Worm (Caenorhabditis elegans) whole organism, young adult: Measurements from ENCODE around the gene ckc-1.

Experiments used
- B0035.1 ChIP-seq: sonication (generic microtip); optimal IDR thresholded peaks from 2 replicates; lab custom pipeline; 2016; ENCODE audit warnings: missing genetic modification characterization, mild to moderate bottlenecking, missing compliant biosample characterization, missing genotype, missing genetic modification reagents
- F39B2.1 ChIP-seq: fragments of 200-800 bp; sonication (Bioruptor generic); IDR thresholded peaks from 2 replicates; pipeline ENCODE4 v1.3.6; 2022; ENCODE audit warnings: missing genetic modification reagents, missing genetic modification characterization, missing compliant biosample characterization
- aptf-3 ChIP-seq: fragments of 200-800 bp; sonication (Bioruptor generic); IDR thresholded peaks from 2 replicates; pipeline ENCODE4 v1.3.6; 2022; ENCODE audit warnings: missing genetic modification characterization, missing compliant biosample characterization
- atf-7 ChIP-seq: sonication (generic microtip); optimal IDR thresholded peaks from 2 replicates; lab custom pipeline; 2017; ENCODE audit warnings: mild to moderate bottlenecking, missing genetic modification characterization, missing compliant biosample characterization
- athp-1 ChIP-seq: sonication (generic microtip); optimal IDR thresholded peaks from 2 replicates; lab custom pipeline; 2017; ENCODE audit warnings: mild to moderate bottlenecking, missing genetic modification characterization, missing compliant biosample characterization
- attf-5 ChIP-seq: fragments of 200-800 bp; sonication (Bioruptor generic); optimal IDR thresholded peaks from 2 replicates; lab custom pipeline; 2018; ENCODE audit warnings: mild to moderate bottlenecking, missing genetic modification characterization, missing compliant biosample characterization
- attf-6 ChIP-seq: fragments of 200-800 bp; sonication (Bioruptor generic); IDR thresholded peaks from 2 replicates; pipeline ENCODE4 v1.3.6; 2022; ENCODE audit warnings: missing genetic modification reagents, missing genetic modification characterization, missing compliant biosample characterization
- cebp-1 ChIP-seq, 2 experiments: fragments of 200-800 bp in 1 of 2; sonication (Bioruptor generic) in 1 of 2; sonication (generic microtip) in 1 of 2; IDR thresholded peaks in 1 of 2; optimal IDR thresholded peaks in 1 of 2; 2 replicates each; pipeline versions ENCODE4 v1.3.6 to Lab custom; 2017 to 2022; ENCODE audit warnings: missing compliant biosample characterization in 2 of 2, missing genetic modification characterization in 2 of 2, mild to moderate bottlenecking in 1 of 2, missing genetic modification reagents in 1 of 2, moderate library complexity in 1 of 2
- ceh-27 ChIP-seq: fragments of 200-800 bp; sonication (Bioruptor generic); optimal IDR thresholded peaks from 2 replicates; lab custom pipeline; 2018; ENCODE audit warnings: mild to moderate bottlenecking, missing genetic modification characterization, moderate library complexity, missing compliant biosample characterization
- ceh-40 ChIP-seq: fragments of 200-800 bp; sonication (Bioruptor generic); IDR thresholded peaks from 2 replicates; pipeline ENCODE4 v1.3.6; 2022; ENCODE audit warnings: missing genetic modification characterization, missing compliant biosample characterization
- ceh-91 ChIP-seq: fragments of 200-800 bp; sonication (Bioruptor generic); IDR thresholded peaks from 2 replicates; pipeline ENCODE4 v1.3.6; 2022; ENCODE audit warnings: missing genetic modification reagents, missing genetic modification characterization, missing compliant biosample characterization
- egl-18 ChIP-seq: fragments of 200-800 bp; sonication (Bioruptor generic); IDR thresholded peaks from 2 replicates; pipeline ENCODE4 v1.3.6; 2022; ENCODE audit warnings: missing genetic modification reagents, missing genetic modification characterization, missing compliant biosample characterization
- egl-44 ChIP-seq: fragments of 200-800 bp; sonication (Bioruptor generic); IDR thresholded peaks from 2 replicates; pipeline ENCODE4 v1.3.6; 2022; ENCODE audit warnings: missing genetic modification reagents, missing genetic modification characterization, missing compliant biosample characterization
- ekl-4 ChIP-seq: fragments of 200-800 bp; sonication (Bioruptor generic); IDR thresholded peaks from 2 replicates; pipeline ENCODE4 v1.3.6; 2022; ENCODE audit warnings: missing genetic modification reagents, missing genetic modification characterization, missing compliant biosample characterization
- hlh-26 ChIP-seq: fragments of 200-800 bp; sonication (Bioruptor generic); conservative IDR thresholded peaks from 2 replicates; pipeline ENCODE4 v1.3.6; 2022; ENCODE audit warnings: missing genetic modification reagents, missing genetic modification characterization, missing compliant biosample characterization
- hmg-1.2 ChIP-seq: fragments of 200-800 bp; sonication (Bioruptor generic); IDR thresholded peaks from 2 replicates; pipeline ENCODE4 v1.3.6; 2022; ENCODE audit warnings: missing genetic modification reagents, missing genetic modification characterization, missing compliant biosample characterization
- let-526 ChIP-seq: fragments of 200-800 bp; sonication (Bioruptor generic); IDR thresholded peaks from 2 replicates; pipeline ENCODE4 v1.3.6; 2022; ENCODE audit warnings: missing genetic modification reagents, missing genetic modification characterization, missing compliant biosample characterization
- lin-26 ChIP-seq: fragments of 200-800 bp; sonication (Bioruptor generic); IDR thresholded peaks from 2 replicates; pipeline ENCODE4 v1.3.6; 2022; ENCODE audit warnings: missing genetic modification reagents, missing genetic modification characterization, missing compliant biosample characterization
- lin-35 ChIP-seq, 3 experiments: fragments of 150-350 bp in 2 of 3; sonication (generic microtip) in 1 of 3; optimal IDR thresholded peaks; 2 replicates each; lab custom pipeline; 2014 to 2018; ENCODE audit warnings: missing biosample characterization in 3 of 3, missing genetic modification characterization in 3 of 3, missing genetic modification reagents in 3 of 3
- lin-40 ChIP-seq: sonication (generic microtip); optimal IDR thresholded peaks from 2 replicates; lab custom pipeline; 2016; ENCODE audit warnings: missing genetic modification characterization, mild to moderate bottlenecking, missing compliant biosample characterization, missing genotype, missing genetic modification reagents
- lin-54 ChIP-seq: fragments of 200-800 bp; sonication (Bioruptor generic); optimal IDR thresholded peaks from 2 replicates; lab custom pipeline; 2018; ENCODE audit warnings: mild to moderate bottlenecking, missing genetic modification characterization, missing compliant biosample characterization
- madf-8 ChIP-seq: fragments of 200-800 bp; sonication (Bioruptor generic); conservative IDR thresholded peaks from 2 replicates; pipeline ENCODE4 v1.3.6; 2022; ENCODE audit warnings: missing genetic modification reagents, missing genetic modification characterization, missing compliant biosample characterization
- mxl-1 ChIP-seq: sonication (generic microtip); optimal IDR thresholded peaks from 2 replicates; lab custom pipeline; 2016; ENCODE audit warnings: missing genetic modification characterization, missing compliant biosample characterization
- nfyb-1 ChIP-seq: fragments of 200-800 bp; sonication (Bioruptor generic); IDR thresholded peaks from 2 replicates; pipeline ENCODE4 v1.3.6; 2022; ENCODE audit warnings: missing genetic modification reagents, missing genetic modification characterization, missing compliant biosample characterization
- nhr-80 ChIP-seq: sonication (generic microtip); optimal IDR thresholded peaks from 2 replicates; lab custom pipeline; 2016; ENCODE audit warnings: missing genetic modification characterization, missing compliant biosample characterization
- pha-4 ChIP-seq: fragments of 150-350 bp; sonication (generic microtip); optimal IDR thresholded peaks from 2 replicates; lab custom pipeline; 2014; ENCODE audit warnings: missing biosample characterization, missing genetic modification reagents, missing genetic modification characterization
- repo-1 ChIP-seq: sonication (generic microtip); optimal IDR thresholded peaks from 2 replicates; lab custom pipeline; 2017; ENCODE audit warnings: mild to moderate bottlenecking, missing genetic modification characterization, missing compliant biosample characterization
- sdz-38 ChIP-seq: sonication (generic microtip); optimal IDR thresholded peaks from 2 replicates; lab custom pipeline; 2016; ENCODE audit warnings: missing genotype, missing genetic modification characterization, missing compliant biosample characterization
- snpc-1.1 ChIP-seq: sonication (generic microtip); optimal IDR thresholded peaks from 2 replicates; lab custom pipeline; 2017; ENCODE audit warnings: missing genetic modification characterization, mild to moderate bottlenecking, missing compliant biosample characterization, antibody characterized with exemption, moderate library complexity, missing genotype, missing genetic modification reagents; ENCODE audit not compliant: insufficient read depth
- snpc-4 ChIP-seq, 5 experiments: fragments of 150-350 bp in 1 of 5; sonication (generic microtip) in 4 of 5; optimal IDR thresholded peaks; 2 replicates each; lab custom pipeline; 2014 to 2018; ENCODE audit warnings: missing genetic modification characterization in 5 of 5, missing biosample characterization in 3 of 5, antibody characterized with exemption in 2 of 5, mild to moderate bottlenecking in 2 of 5, missing compliant biosample characterization in 2 of 5, missing genotype in 2 of 5, moderate library complexity in 2 of 5, missing genetic modification reagents in 1 of 5
- somi-1 ChIP-seq: fragments of 200-800 bp; sonication (Bioruptor generic); optimal IDR thresholded peaks from 2 replicates; lab custom pipeline; 2018; ENCODE audit warnings: mild to moderate bottlenecking, missing genetic modification characterization, missing compliant biosample characterization
- sptf-2 ChIP-seq: fragments of 200-800 bp; sonication (Bioruptor generic); optimal IDR thresholded peaks from 2 replicates; lab custom pipeline; 2018; ENCODE audit warnings: mild to moderate bottlenecking, missing genetic modification characterization, missing compliant biosample characterization
- tbp1 ChIP-seq: fragments of 200-800 bp; sonication (Bioruptor generic); optimal IDR thresholded peaks from 2 replicates; lab custom pipeline; 2018; ENCODE audit warnings: mild to moderate bottlenecking, missing genetic modification characterization, missing compliant biosample characterization
- tlf-1 ChIP-seq: fragments of 200-800 bp; sonication (Bioruptor generic); optimal IDR thresholded peaks from 2 replicates; lab custom pipeline; 2018; ENCODE audit warnings: mild to moderate bottlenecking, missing genetic modification characterization, missing compliant biosample characterization
- unc-62 ChIP-seq: fragments of 150-350 bp; optimal IDR thresholded peaks from 2 replicates; lab custom pipeline; 2014; ENCODE audit warnings: missing biosample characterization, missing genetic modification reagents, missing genetic modification characterization
- xnd-1 ChIP-seq: sonication (generic microtip); optimal IDR thresholded peaks from 2 replicates; lab custom pipeline; 2016; ENCODE audit warnings: missing genotype, missing genetic modification reagents, missing genetic modification characterization, missing compliant biosample characterization
- zfh-2 ChIP-seq: fragments of 200-800 bp; sonication (Bioruptor generic); conservative IDR thresholded peaks from 2 replicates; pipeline ENCODE4 v1.3.6; 2022; ENCODE audit warnings: missing genetic modification reagents, missing genetic modification characterization, missing compliant biosample characterization
- ztf-18 ChIP-seq: sonication (generic microtip); optimal IDR thresholded peaks from 2 replicates; lab custom pipeline; 2016; ENCODE audit warnings: missing genotype, mild to moderate bottlenecking, missing genetic modification characterization, missing compliant biosample characterization

ckc-1 gene

ce11 chrX:3605727-3606126 is 29.3 kb downstream of the ckc-1 start, which contains the start of gene C18B2.4 (continued):
- TF ChIP-seq zfh-2 (GFP tag; lab: Robert Waterston, UW), result peak; percentile 90
- TF ChIP-seq athp-1 (tag; lab: Kevin White, UChicago), result no peak
- TF ChIP-seq madf-8 (GFP tag; lab: Robert Waterston, UW), result no peak
- TF ChIP-seq lin-35 (GFP tag; optimal IDR thresholded peaks at IDR 0.05; lab: Kevin White, UChicago), result peak in 1 of 3 experiments; percentile 52
- TF ChIP-seq sptf-2 (GFP tag; lab: Kevin White, UChicago), result peak; percentile 30
- TF ChIP-seq snpc-1.1, result no peak
- no peak for TF ChIP-seq let-526 (GFP tag; lab: Robert Waterston, UW)
- TF ChIP-seq lin-40 (tag; lab: Kevin White, UChicago), result peak; percentile 44
- no peak for TF ChIP-seq somi-1 (GFP tag; lab: Kevin White, UChicago)
- no peak for TF ChIP-seq hlh-26 (GFP tag; lab: Robert Waterston, UW)
- TF ChIP-seq cebp-1 (GFP tag; IDR thresholded peaks at IDR 0.05; lab: Robert Waterston, UW), result peak; percentile 97
- peak; percentile 99 for TF ChIP-seq cebp-1 (tag; optimal IDR thresholded peaks at IDR 0.05; lab: Kevin White, UChicago)
- TF ChIP-seq ceh-27 (GFP tag; lab: Kevin White, UChicago), result peak; percentile 64
- TF ChIP-seq nhr-80 (tag; lab: Kevin White, UChicago), result peak; percentile 96
- peak; percentile 21 for TF ChIP-seq snpc-4 (GFP tag; optimal IDR thresholded peaks at IDR 0.05; lab: Kevin White, UChicago)
- peak in 2 of 4 experiments; percentile 23 to 65 for TF ChIP-seq snpc-4 (tag; optimal IDR thresholded peaks at IDR 0.05; lab: Kevin White, UChicago)
- TF ChIP-seq lin-54 (GFP tag; lab: Kevin White, UChicago), result peak; percentile 27
- TF ChIP-seq ztf-18 (tag; lab: Kevin White, UChicago), result peak; percentile 8
- peak; percentile 74 for TF ChIP-seq hmg-1.2 (GFP tag; lab: Robert Waterston, UW)
- TF ChIP-seq atf-7 (tag; lab: Kevin White, UChicago), result peak; percentile 44
- TF ChIP-seq tlf-1 (GFP tag; lab: Kevin White, UChicago), result peak; percentile 20
- TF ChIP-seq nfyb-1, result peak; percentile 57; the same call in 1 of the 2 replicates
- peak; percentile 42 for TF ChIP-seq tbp1
- peak; percentile 94 for TF ChIP-seq attf-5 (GFP tag; lab: Kevin White, UChicago)
- TF ChIP-seq lin-26 (GFP tag; lab: Robert Waterston, UW), result 0 out of 2 replicates have a peak, but pooled peaks have one; percentile 34
- TF ChIP-seq unc-62, result peak; percentile 80

ce11 chrX:3610442-3610841 is 34.0 kb downstream of the ckc-1 start:
- TF ChIP-seq attf-5 (GFP tag; lab: Kevin White, UChicago) (no peak), ceh-91 (no peak), attf-6 (GFP tag; lab: Robert Waterston, UW) (no peak), tbp1 (no peak), egl-44 (no peak), mxl-1 (tag; lab: Kevin White, UChicago) (no peak), xnd-1 (tag; lab: Kevin White, UChicago) (no peak), F39B2.1 (GFP tag; lab: Robert Waterston, UW) (no peak), hmg-1.2 (GFP tag; lab: Robert Waterston, UW) (no peak), egl-18 (GFP tag; lab: Robert Waterston, UW) (no peak), B0035.1 (tag; lab: Kevin White, UChicago) (no peak), pha-4 (no peak), sdz-38 (tag; lab: Kevin White, UChicago) (no peak), repo-1 (tag; lab: Kevin White, UChicago) (no peak), madf-8 (GFP tag; lab: Robert Waterston, UW) (no peak), ceh-40 (GFP tag; lab: Robert Waterston, UW) (no peak), ztf-18 (tag; lab: Kevin White, UChicago) (no peak), ekl-4 (no peak), aptf-3 (GFP tag; lab: Robert Waterston, UW) (no peak)
- TF ChIP-seq, all 124 proteins: peak for 0
